Worm (Caenorhabditis elegans) whole organism, young adult: ENCODE data around the gene C27B7.2.
A peak's percentile ranks its signal among the peaks of the same experiment; 100 is the strongest.

Source experiments
- B0261.1 ChIP-seq: sonication (generic microtip); optimal IDR thresholded peaks from 2 replicates; lab custom pipeline; 2016; ENCODE audit warnings: mild to moderate bottlenecking, missing genetic modification characterization, moderate library complexity, missing compliant biosample characterization
- C17E4.6 ChIP-seq: fragments of 200-800 bp; sonication (Bioruptor generic); IDR thresholded peaks from 2 replicates; pipeline ENCODE4 v1.3.6; 2022; ENCODE audit warnings: missing genetic modification reagents, missing genetic modification characterization, missing compliant biosample characterization
- efl-1 ChIP-seq: fragments of 150-350 bp; optimal IDR thresholded peaks from 2 replicates; lab custom pipeline; 2014; ENCODE audit warnings: missing biosample characterization, missing genetic modification reagents, missing genetic modification characterization
- sea-2 ChIP-seq: fragments of 200-800 bp; sonication (Bioruptor generic); IDR thresholded peaks from 2 replicates; pipeline ENCODE4 v1.3.6; 2022; ENCODE audit warnings: missing genetic modification characterization, missing compliant biosample characterization
- unc-62 ChIP-seq: fragments of 150-350 bp; optimal IDR thresholded peaks from 2 replicates; lab custom pipeline; 2014; ENCODE audit warnings: missing biosample characterization, missing genetic modification reagents, missing genetic modification characterization

DNA sequence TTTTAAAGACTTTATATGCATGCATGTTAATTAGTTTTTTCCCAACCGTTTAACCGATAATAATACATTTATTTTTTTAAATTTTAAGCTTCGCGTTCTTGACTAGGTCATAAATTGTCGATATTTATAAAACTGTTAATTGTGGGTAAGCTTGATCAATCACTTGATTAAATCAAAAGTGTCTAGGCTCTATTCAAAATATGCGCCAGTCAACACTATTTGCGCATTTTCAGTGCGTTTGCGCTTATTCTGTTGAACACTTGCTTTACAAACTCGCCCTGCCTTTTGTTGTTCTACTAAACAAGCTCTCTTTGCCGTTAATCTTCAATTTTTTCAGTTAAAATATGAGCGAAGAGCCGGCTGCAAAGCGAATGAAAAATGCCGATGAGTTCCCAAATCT is 1.5 kb upstream of the C27B7.2 start, which contains the start of gene spr-2:
- TF ChIP-seq sea-2: no peak
- TF ChIP-seq C17E4.6: no peak
- TF ChIP-seq B0261.1 (tag; lab: Kevin White, UChicago): no peak
- no peak for TF ChIP-seq unc-62 (GFP tag; lab: Kevin White, UChicago)
- peak; percentile 30 for TF ChIP-seq efl-1 (GFP tag; lab: Kevin White, UChicago)
